Worm (Caenorhabditis elegans) whole organism, young adult: Measurements from ENCODE around the gene C14B1.12.

Experiments
- cebp-2 ChIP-seq: fragments of 200-800 bp; sonication (Bioruptor generic); IDR thresholded peaks from 2 replicates; pipeline ENCODE4 v1.3.6; 2022; ENCODE audit warnings: missing genetic modification characterization, missing compliant biosample characterization
- egrh-3 ChIP-seq: fragments of 200-800 bp; sonication (Bioruptor generic); IDR thresholded peaks from 2 replicates; pipeline ENCODE4 v1.3.6; 2022; ENCODE audit warnings: missing genetic modification reagents, missing genetic modification characterization, missing compliant biosample characterization
- lin-54 ChIP-seq: fragments of 200-800 bp; sonication (Bioruptor generic); optimal IDR thresholded peaks from 2 replicates; lab custom pipeline; 2018; ENCODE audit warnings: mild to moderate bottlenecking, missing genetic modification characterization, missing compliant biosample characterization
- nhr-120 ChIP-seq: fragments of 200-800 bp; sonication (Bioruptor generic); IDR thresholded peaks from 2 replicates; pipeline ENCODE4 v1.3.6; 2022; ENCODE audit warnings: missing genetic modification characterization, missing compliant biosample characterization
- nhr-27 ChIP-seq: fragments of 200-800 bp; sonication (Bioruptor generic); optimal IDR thresholded peaks from 2 replicates; lab custom pipeline; 2018; ENCODE audit warnings: mild to moderate bottlenecking, missing genetic modification characterization, moderate library complexity, missing compliant biosample characterization
- pha-4 ChIP-seq: fragments of 150-350 bp; sonication (generic microtip); optimal IDR thresholded peaks from 2 replicates; lab custom pipeline; 2014; ENCODE audit warnings: missing biosample characterization, missing genetic modification reagents, missing genetic modification characterization
- repo-1 ChIP-seq: sonication (generic microtip); optimal IDR thresholded peaks from 2 replicates; lab custom pipeline; 2017; ENCODE audit warnings: mild to moderate bottlenecking, missing genetic modification characterization, missing compliant biosample characterization
- sea-2 ChIP-seq: fragments of 200-800 bp; sonication (Bioruptor generic); IDR thresholded peaks from 2 replicates; pipeline ENCODE4 v1.3.6; 2022; ENCODE audit warnings: missing genetic modification characterization, missing compliant biosample characterization
- snpc-1.3 ChIP-seq: sonication (generic microtip); optimal IDR thresholded peaks from 2 replicates; lab custom pipeline; 2017; ENCODE audit warnings: missing genetic modification characterization, mild to moderate bottlenecking, missing compliant biosample characterization, antibody characterized with exemption, moderate library complexity, missing genotype, missing genetic modification reagents; ENCODE audit not compliant: insufficient read depth
- snpc-4 ChIP-seq, 5 experiments: fragments of 150-350 bp in 1 of 5; sonication (generic microtip) in 4 of 5; optimal IDR thresholded peaks; 2 replicates each; lab custom pipeline; 2014 to 2018; ENCODE audit warnings: missing genetic modification characterization in 5 of 5, missing biosample characterization in 3 of 5, antibody characterized with exemption in 2 of 5, mild to moderate bottlenecking in 2 of 5, missing compliant biosample characterization in 2 of 5, missing genotype in 2 of 5, moderate library complexity in 2 of 5, missing genetic modification reagents in 1 of 5

- TF ChIP-seq repo-1 (tag; lab: Kevin White, UChicago) (no peak), sea-2 (GFP tag; lab: Robert Waterston, UW) (no peak), nhr-120 (GFP tag; lab: Robert Waterston, UW) (no peak), pha-4 (tag; lab: Kevin White, UChicago) (no peak), egrh-3 (GFP tag; lab: Robert Waterston, UW) (no peak), snpc-4 (GFP tag; optimal IDR thresholded peaks at IDR 0.05; lab: Kevin White, UChicago) (no peak), snpc-4 (tag; optimal IDR thresholded peaks at IDR 0.05; lab: Kevin White, UChicago) (no peak), snpc-1.3 (tag; lab: Kevin White, UChicago) (peak; percentile 27), nhr-27 (tag; lab: Kevin White, UChicago) (no peak), cebp-2 (GFP tag; lab: Robert Waterston, UW) (no peak), lin-54 (no peak)
Measured at ce11 chrIII:3719564-3719963, 5.2 kb downstream of the C14B1.12 start, which contains the start of gene C14B1.8.
